Worm (Caenorhabditis elegans) whole organism, L4 larva: ENCODE data around the gene math-21.
"Not testable (repeated sequence)": the region's sequence is repeated elsewhere in the genome, so short reads cannot be mapped to it uniquely, and the experiment has no call there.

Experiments used
- F37D6.2 ChIP-seq: sonication (generic microtip); optimal IDR thresholded peaks from 2 replicates; lab custom pipeline; 2016; ENCODE audit warnings: mild to moderate bottlenecking, missing genetic modification characterization, missing compliant biosample characterization
- R02D3.7 ChIP-seq: fragments of 150-350 bp; sonication (generic microtip); optimal IDR thresholded peaks from 3 replicates; lab custom pipeline; 2014; ENCODE audit warnings: missing biosample characterization, missing genetic modification characterization
- T26A8.4 ChIP-seq: fragments of 200-800 bp; sonication (Bioruptor generic); IDR thresholded peaks from 2 replicates; pipeline ENCODE4 v1.3.6; 2022; ENCODE audit warnings: missing genetic modification characterization, missing compliant biosample characterization
- Y105C5A.15 ChIP-seq: fragments of 200-800 bp; sonication (Bioruptor generic); IDR thresholded peaks from 2 replicates; pipeline ENCODE4 v1.3.6; 2022; ENCODE audit warnings: missing genetic modification characterization, missing compliant biosample characterization
- Y5F2A.4 ChIP-seq: fragments of 200-800 bp; sonication (Bioruptor generic); optimal IDR thresholded peaks from 2 replicates; lab custom pipeline; 2018; ENCODE audit warnings: mild to moderate bottlenecking, missing genetic modification characterization, missing compliant biosample characterization
- Y75B8A.6 ChIP-seq: fragments of 200-800 bp; sonication (Bioruptor generic); IDR thresholded peaks from 2 replicates; pipeline ENCODE4 v1.3.6; 2022; ENCODE audit warnings: missing genetic modification reagents, missing genetic modification characterization, missing compliant biosample characterization
- ZK337.2 ChIP-seq: fragments of 200-800 bp; sonication (Bioruptor generic); IDR thresholded peaks from 2 replicates; pipeline ENCODE4 v1.3.6; 2022; ENCODE audit warnings: missing genetic modification reagents, missing genetic modification characterization, missing compliant biosample characterization
- ZK546.5 ChIP-seq, 2 experiments: sonication (generic microtip); optimal IDR thresholded peaks; 2 replicates each; lab custom pipeline; 2017; ENCODE audit warnings: missing biosample characterization in 2 of 2, missing genetic modification characterization in 2 of 2
- aha-1 ChIP-seq: fragments of 150-350 bp; peaks from one replicate; lab custom pipeline; 2014; ENCODE audit warnings: missing biosample characterization, missing genetic modification characterization
- arid-1 ChIP-seq: fragments of 200-800 bp; sonication (Bioruptor generic); conservative IDR thresholded peaks from 2 replicates; pipeline ENCODE4 v1.3.6; 2022; ENCODE audit warnings: missing genetic modification reagents, missing genetic modification characterization, missing compliant biosample characterization
- daf-16 ChIP-seq, 3 experiments: sonication (generic microtip); optimal IDR thresholded peaks; 2 replicates each; lab custom pipeline; 2016 to 2017; ENCODE audit warnings: missing genetic modification characterization in 3 of 3, missing genetic modification reagents in 3 of 3, mild to moderate bottlenecking in 2 of 3, missing compliant biosample characterization in 2 of 3, missing biosample characterization in 1 of 3, moderate library complexity in 1 of 3
- daf-8 ChIP-seq: fragments of 200-800 bp; sonication (Bioruptor generic); IDR thresholded peaks from 2 replicates; pipeline ENCODE4 v1.3.6; 2022; ENCODE audit warnings: missing genetic modification characterization, missing compliant biosample characterization
- dmd-6 ChIP-seq: fragments of 200-800 bp; sonication (Bioruptor generic); IDR thresholded peaks from 2 replicates; pipeline ENCODE4 v1.3.6; 2022; ENCODE audit warnings: missing genetic modification reagents, missing genetic modification characterization, missing compliant biosample characterization
- duxl-1 ChIP-seq: sonication (generic microtip); optimal IDR thresholded peaks from 2 replicates; lab custom pipeline; 2016; ENCODE audit warnings: mild to moderate bottlenecking, missing genetic modification characterization, moderate library complexity, missing compliant biosample characterization; ENCODE audit not compliant: poor library complexity
- dve-1 ChIP-seq: sonication (generic microtip); optimal IDR thresholded peaks from 2 replicates; lab custom pipeline; 2017; ENCODE audit warnings: antibody characterized with exemption, mild to moderate bottlenecking, missing genetic modification characterization, missing compliant biosample characterization; ENCODE audit not compliant: insufficient read depth
- fos-1 ChIP-seq: fragments of 150-350 bp; optimal IDR thresholded peaks from 2 replicates; lab custom pipeline; 2014; ENCODE audit warnings: missing biosample characterization, missing genetic modification characterization
- hif-1 ChIP-seq, 2 experiments: sonication (generic microtip); optimal IDR thresholded peaks; 2 replicates each; lab custom pipeline; 2016 to 2017; ENCODE audit warnings: missing compliant biosample characterization in 2 of 2, missing genetic modification characterization in 2 of 2, missing genetic modification reagents in 2 of 2, missing genotype in 2 of 2, mild to moderate bottlenecking in 1 of 2
- hlh-11 ChIP-seq: fragments of 200-800 bp; sonication (Bioruptor generic); optimal IDR thresholded peaks from 2 replicates; lab custom pipeline; 2018; ENCODE audit warnings: mild to moderate bottlenecking, missing genetic modification characterization, missing compliant biosample characterization
- lin-1 ChIP-seq: fragments of 200-800 bp; sonication (Bioruptor generic); IDR thresholded peaks from 2 replicates; pipeline ENCODE4 v1.3.6; 2022; ENCODE audit warnings: missing genetic modification reagents, missing genetic modification characterization, missing compliant biosample characterization
- mdt-29 ChIP-seq: fragments of 200-800 bp; sonication (Bioruptor generic); IDR thresholded peaks from 2 replicates; pipeline ENCODE4 v1.3.6; 2022; ENCODE audit warnings: missing genetic modification reagents, missing genetic modification characterization, missing compliant biosample characterization
- mes-2 ChIP-seq: sonication (generic microtip); optimal IDR thresholded peaks from 2 replicates; lab custom pipeline; 2016; ENCODE audit warnings: missing genotype, mild to moderate bottlenecking, missing genetic modification characterization, missing compliant biosample characterization; ENCODE audit not compliant: poor library complexity, severe bottlenecking
- mxl-3 ChIP-seq: fragments of 200-800 bp; sonication (Bioruptor generic); optimal IDR thresholded peaks from 2 replicates; lab custom pipeline; 2018; ENCODE audit warnings: mild to moderate bottlenecking, missing genetic modification characterization, missing compliant biosample characterization
- nhr-10 ChIP-seq: fragments of 150-350 bp; optimal IDR thresholded peaks from 2 replicates; lab custom pipeline; 2014; ENCODE audit warnings: missing biosample characterization, missing genetic modification characterization
- nhr-102 ChIP-seq: sonication (generic microtip); optimal IDR thresholded peaks from 2 replicates; lab custom pipeline; 2016; ENCODE audit warnings: mild to moderate bottlenecking, missing genetic modification characterization, moderate library complexity, missing compliant biosample characterization
- nhr-11 ChIP-seq: fragments of 150-350 bp; optimal IDR thresholded peaks from 2 replicates; lab custom pipeline; 2014; ENCODE audit warnings: missing biosample characterization, missing genetic modification characterization
- nhr-28 ChIP-seq: fragments of 150-350 bp; optimal IDR thresholded peaks from 2 replicates; lab custom pipeline; 2014; ENCODE audit warnings: missing biosample characterization, missing genetic modification characterization
- nhr-6 ChIP-seq: fragments of 150-350 bp; optimal IDR thresholded peaks from 2 replicates; lab custom pipeline; 2014; ENCODE audit warnings: missing biosample characterization, missing genetic modification characterization
- nhr-77 ChIP-seq: fragments of 150-350 bp; optimal IDR thresholded peaks from 2 replicates; lab custom pipeline; 2014; ENCODE audit warnings: missing biosample characterization, missing genetic modification characterization
- php-3 ChIP-seq: fragments of 200-800 bp; sonication (Bioruptor generic); IDR thresholded peaks from 2 replicates; pipeline ENCODE4 v1.3.6; 2022; ENCODE audit warnings: missing genetic modification reagents, missing genetic modification characterization, missing compliant biosample characterization
- pqm-1 ChIP-seq: sonication (generic microtip); optimal IDR thresholded peaks from 2 replicates; lab custom pipeline; 2017; ENCODE audit warnings: missing biosample characterization, missing genetic modification characterization
- skn-1 ChIP-seq: fragments of 150-350 bp; optimal IDR thresholded peaks from 2 replicates; lab custom pipeline; 2014; ENCODE audit warnings: missing biosample characterization, missing genetic modification characterization
- snpc-4 ChIP-seq: fragments of 150-350 bp; optimal IDR thresholded peaks from 2 replicates; lab custom pipeline; 2014; ENCODE audit warnings: missing biosample characterization, missing genetic modification characterization
- tag-97 ChIP-seq: fragments of 200-800 bp; sonication (Bioruptor generic); IDR thresholded peaks from 2 replicates; pipeline ENCODE4 v1.3.6; 2022; ENCODE audit warnings: missing genetic modification characterization, missing compliant biosample characterization
- tra-1 ChIP-seq: fragments of 200-800 bp; sonication (Bioruptor generic); IDR thresholded peaks from 2 replicates; pipeline ENCODE4 v1.3.6; 2022; ENCODE audit warnings: missing genetic modification reagents, missing genetic modification characterization, missing compliant biosample characterization
- zip-2 ChIP-seq: fragments of 150-350 bp; optimal IDR thresholded peaks from 2 replicates; lab custom pipeline; 2014; ENCODE audit warnings: missing biosample characterization, missing genetic modification characterization

math-21 gene

DNA sequence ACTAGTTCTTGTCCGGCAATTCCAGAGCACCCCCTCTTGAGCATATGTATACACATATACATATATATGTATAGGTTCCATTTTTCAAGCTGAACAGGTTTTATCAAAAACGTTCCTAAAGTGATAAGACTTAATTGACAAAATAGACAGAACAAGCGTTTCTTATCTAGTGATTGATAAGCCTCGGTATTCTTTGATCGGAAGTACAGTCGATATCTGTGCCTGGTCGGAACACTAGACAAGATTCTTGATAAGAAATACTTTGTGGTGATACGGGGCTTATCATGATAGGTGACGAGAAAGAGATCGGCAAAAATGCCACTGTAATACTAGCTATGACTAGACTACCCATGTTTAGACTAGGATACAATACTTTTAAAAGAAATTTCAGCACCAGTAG, 44.7 kb upstream of the math-21 start:
- TF ChIP-seq F37D6.2 (tag; lab: Kevin White, UChicago) = no peak
- TF ChIP-seq snpc-4 (tag; lab: Kevin White, UChicago) = no peak
- peak; percentile 78 for TF ChIP-seq hlh-11 (tag; lab: Kevin White, UChicago)
- TF ChIP-seq mxl-3 (GFP tag; lab: Kevin White, UChicago) = peak; percentile 12
- no peak for TF ChIP-seq mdt-29 (GFP tag; lab: Robert Waterston, UW)
- peak; percentile 48 for TF ChIP-seq nhr-77
- TF ChIP-seq dmd-6 = peak; percentile 92
- TF ChIP-seq tra-1 (GFP tag; lab: Robert Waterston, UW) = peak; percentile 88
- TF ChIP-seq daf-8 (GFP tag; lab: Robert Waterston, UW) = no peak
- peak; percentile 79 for TF ChIP-seq duxl-1 (tag; lab: Kevin White, UChicago)
- TF ChIP-seq dve-1 (tag; lab: Kevin White, UChicago) = no peak
- TF ChIP-seq Y105C5A.15 = no peak
- peak; percentile 5 for TF ChIP-seq nhr-6 (tag; lab: Kevin White, UChicago)
- TF ChIP-seq Y5F2A.4 = no peak
- TF ChIP-seq fos-1 = no peak
- TF ChIP-seq mes-2 (tag; lab: Kevin White, UChicago) = no peak
- TF ChIP-seq T26A8.4 (GFP tag; lab: Robert Waterston, UW) = no peak
- no peak for TF ChIP-seq nhr-102 (tag; lab: Kevin White, UChicago)
- TF ChIP-seq php-3 (GFP tag; lab: Robert Waterston, UW) = peak; percentile 88
- peak; percentile 96 for TF ChIP-seq lin-1 (GFP tag; lab: Robert Waterston, UW)
- peak; percentile 83 for TF ChIP-seq nhr-28 (tag; lab: Kevin White, UChicago)
- no peak for TF ChIP-seq ZK337.2 (GFP tag; lab: Robert Waterston, UW)
- TF ChIP-seq pqm-1 (tag; lab: Kevin White, UChicago) = peak; percentile 87
- no peak for TF ChIP-seq hif-1 (tag; optimal IDR thresholded peaks at IDR 0.05; lab: Kevin White, UChicago)
- TF ChIP-seq skn-1 = no peak
- 0 out of 2 replicates have a peak, but pooled peaks have one; percentile 64 for TF ChIP-seq Y75B8A.6 (GFP tag; lab: Robert Waterston, UW)
- no peak for TF ChIP-seq R02D3.7 (tag; lab: Kevin White, UChicago)
- peak; percentile 26 for TF ChIP-seq aha-1 (tag; lab: Kevin White, UChicago)
- TF ChIP-seq daf-16 (GFP tag; optimal IDR thresholded peaks at IDR 0.05; lab: Kevin White, UChicago) = no peak
- TF ChIP-seq daf-16 (tag; optimal IDR thresholded peaks at IDR 0.05; lab: Kevin White, UChicago) = peak; percentile 61

DNA sequence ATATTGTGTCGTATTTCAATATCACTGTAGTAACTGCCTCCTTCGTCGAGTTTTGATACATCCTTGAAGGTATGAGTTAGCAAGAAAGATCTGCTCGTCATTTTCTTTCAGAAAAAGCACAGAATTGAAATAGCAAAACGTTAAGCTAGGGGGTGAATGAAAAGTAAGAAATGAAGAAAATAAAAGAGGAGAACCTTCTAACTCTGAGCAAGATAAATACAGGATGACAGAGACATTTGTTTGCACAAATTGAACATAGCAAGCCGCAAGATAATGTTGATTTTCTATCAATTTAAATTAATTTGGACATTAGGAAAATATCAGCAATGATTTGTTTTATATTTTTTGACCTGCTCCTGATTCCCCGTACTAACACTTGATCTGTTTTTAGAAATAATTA, 38.3 kb upstream of the math-21 start, which contains the start of gene math-49:
math-49 (minus strand) TSS at position 101 of the 400 bp plus-strand sequence.
- TF ChIP-seq tag-97 (GFP tag; lab: Robert Waterston, UW); zip-2; skn-1: not testable (repeated sequence)

DNA sequence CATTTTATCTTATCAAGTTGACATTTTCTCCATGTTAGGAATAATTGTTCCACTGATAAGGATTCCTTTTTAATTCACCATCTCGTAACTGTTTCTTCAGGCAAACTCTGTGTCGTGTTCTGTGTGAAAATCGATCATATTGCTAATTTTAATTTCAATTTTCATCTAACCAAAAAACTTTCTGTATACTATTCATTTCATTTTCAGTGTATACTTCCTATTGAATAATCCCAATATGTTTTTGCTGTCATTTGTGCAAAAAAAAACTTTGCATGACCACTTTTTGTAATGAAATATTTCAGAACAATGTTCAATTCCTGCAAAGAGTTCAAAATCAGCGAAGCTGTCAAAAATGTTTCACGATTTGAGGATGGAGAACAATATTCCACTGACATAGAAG, 6.9 kb upstream of the math-21 start, which contains the start of gene Y16E11A.4:
Y16E11A.4 (plus strand) TSS at position 301 of the 400 bp plus-strand sequence.
- TF ChIP-seq ZK546.5 (tag; optimal IDR thresholded peaks at IDR 0.05; lab: Kevin White, UChicago) (no peak), nhr-11 (tag; lab: Kevin White, UChicago) (no peak), nhr-10 (tag; lab: Kevin White, UChicago) (no peak), skn-1 (no peak), pqm-1 (tag; lab: Kevin White, UChicago) (peak; percentile 27), nhr-28 (tag; lab: Kevin White, UChicago) (no peak)

DNA sequence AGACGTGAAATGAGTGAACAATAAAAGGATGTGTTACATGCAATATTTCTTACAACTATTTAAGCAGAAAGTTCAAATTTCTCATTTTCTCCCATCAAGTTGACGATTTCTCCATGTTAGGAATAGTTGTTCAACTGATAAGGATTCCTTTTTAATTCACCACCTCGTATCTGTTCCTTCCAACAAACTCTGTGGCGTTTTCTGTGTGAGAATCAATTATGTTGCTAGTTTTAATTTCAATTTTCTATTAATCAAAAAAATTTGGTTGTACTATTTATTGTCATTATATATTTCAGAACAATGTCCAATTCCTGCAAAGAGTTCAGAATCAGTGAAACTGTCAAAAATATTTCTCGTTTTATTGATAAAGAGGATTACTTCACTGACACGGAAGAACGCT, 4.8 kb upstream of the math-21 start, which contains the start of gene math-44:
math-44 (plus strand) TSS at position 301 of the 400 bp plus-strand sequence.
- no peak for TF ChIP-seq arid-1
- TF ChIP-seq nhr-28 (tag; lab: Kevin White, UChicago) = peak; percentile 2
